Worm (Caenorhabditis elegans) whole organism, L1 larva: ENCODE measurements around the gene pcca-1.

ENCODE experiments used
- ama-1 ChIP-seq: fragments of 150-350 bp; optimal IDR thresholded peaks from 2 replicates; lab custom pipeline; 2014
- efl-3 ChIP-seq: fragments of 200-800 bp; sonication (Bioruptor generic); optimal IDR thresholded peaks from 2 replicates; lab custom pipeline; 2018; ENCODE audit warnings: mild to moderate bottlenecking, missing genetic modification characterization, missing compliant biosample characterization
- egl-27 ChIP-seq, 2 experiments: fragments of 150-350 bp in 1 of 2; sonication (generic microtip); optimal IDR thresholded peaks; 3 replicates each; lab custom pipeline; 2017 to 2018; ENCODE audit warnings: missing biosample characterization in 2 of 2, missing genetic modification characterization in 2 of 2, missing genetic modification reagents in 2 of 2
- elt-2 ChIP-seq: sonication (generic microtip); optimal IDR thresholded peaks from 2 replicates; lab custom pipeline; 2016; ENCODE audit warnings: missing genetic modification characterization, mild to moderate bottlenecking, inconsistent platforms, missing compliant biosample characterization, missing genetic modification reagents
- elt-3 ChIP-seq, 6 experiments: fragments of 150-350 bp in 1 of 6; sonication (generic microtip); optimal IDR thresholded peaks; 2 replicates each; lab custom pipeline; 2017 to 2018; ENCODE audit warnings: missing biosample characterization in 6 of 6, missing genetic modification characterization in 6 of 6, inconsistent platforms in 1 of 6
- fkh-4 ChIP-seq: sonication (generic microtip); optimal IDR thresholded peaks from 2 replicates; lab custom pipeline; 2016; ENCODE audit warnings: missing compliant biosample characterization, missing genetic modification characterization, borderline replicate concordance
- fos-1 ChIP-seq: fragments of 150-350 bp; optimal IDR thresholded peaks from 2 replicates; lab custom pipeline; 2014; ENCODE audit warnings: missing biosample characterization, missing genetic modification characterization
- mdl-1 ChIP-seq, 2 experiments: fragments of 150-350 bp; optimal IDR thresholded peaks; 2 replicates each; lab custom pipeline; 2014 to 2017; ENCODE audit warnings: missing biosample characterization in 2 of 2, missing genetic modification characterization in 2 of 2, inconsistent platforms in 1 of 2
- nhr-237 ChIP-seq: fragments of 150-350 bp; optimal IDR thresholded peaks from 2 replicates; lab custom pipeline; 2014; ENCODE audit warnings: missing biosample characterization, missing genetic modification characterization
- nhr-71 ChIP-seq: sonication (generic microtip); optimal IDR thresholded peaks from 2 replicates; lab custom pipeline; 2016; ENCODE audit warnings: mild to moderate bottlenecking, missing genetic modification characterization, moderate library complexity, missing compliant biosample characterization
- nhr-76 ChIP-seq: sonication (generic microtip); optimal IDR thresholded peaks from 2 replicates; lab custom pipeline; 2017; ENCODE audit warnings: missing biosample characterization, missing genetic modification characterization
- nhr-77 ChIP-seq: fragments of 150-350 bp; optimal IDR thresholded peaks from 2 replicates; lab custom pipeline; 2014; ENCODE audit warnings: missing biosample characterization, missing genetic modification characterization
- snpc-4 ChIP-seq: fragments of 150-350 bp; optimal IDR thresholded peaks from 2 replicates; lab custom pipeline; 2014; ENCODE audit warnings: missing biosample characterization, missing genetic modification characterization
- ztf-4 ChIP-seq: fragments of 150-350 bp; optimal IDR thresholded peaks from 2 replicates; lab custom pipeline; 2014; ENCODE audit warnings: missing biosample characterization, missing genetic modification characterization

ce11 chrX:7672693-7673092 lies 11.9 kb upstream of the pcca-1 start, which contains the start of gene F27D9.2:
- no peak for TF ChIP-seq efl-3 (GFP tag; lab: Kevin White, UChicago)
- no peak for TF ChIP-seq nhr-77 (tag; lab: Kevin White, UChicago)
- no peak for TF ChIP-seq mdl-1 (tag; optimal IDR thresholded peaks at IDR 0.05; lab: Kevin White, UChicago)
- no peak for TF ChIP-seq elt-2 (tag; lab: Kevin White, UChicago)
- no peak for TF ChIP-seq elt-3 (tag; optimal IDR thresholded peaks at IDR 0.05; lab: Kevin White, UChicago)
- no peak for TF ChIP-seq fos-1 (tag; lab: Kevin White, UChicago)
- no peak for TF ChIP-seq nhr-237 (tag; lab: Kevin White, UChicago)
- no peak for TF ChIP-seq nhr-71 (tag; lab: Kevin White, UChicago)
- no peak for TF ChIP-seq egl-27 (tag; optimal IDR thresholded peaks at IDR 0.05; lab: Kevin White, UChicago)
- no peak for TF ChIP-seq fkh-4 (tag; lab: Kevin White, UChicago)
- no peak for TF ChIP-seq snpc-4
- no peak for TF ChIP-seq ztf-4 (tag; lab: Kevin White, UChicago)
- no peak for TF ChIP-seq ama-1
- TF ChIP-seq nhr-76 (tag; lab: Kevin White, UChicago), result no peak
